Worm (Caenorhabditis elegans): ENCODE measurements around the gene nhr-61.

The nhr-61 gene

DNA sequence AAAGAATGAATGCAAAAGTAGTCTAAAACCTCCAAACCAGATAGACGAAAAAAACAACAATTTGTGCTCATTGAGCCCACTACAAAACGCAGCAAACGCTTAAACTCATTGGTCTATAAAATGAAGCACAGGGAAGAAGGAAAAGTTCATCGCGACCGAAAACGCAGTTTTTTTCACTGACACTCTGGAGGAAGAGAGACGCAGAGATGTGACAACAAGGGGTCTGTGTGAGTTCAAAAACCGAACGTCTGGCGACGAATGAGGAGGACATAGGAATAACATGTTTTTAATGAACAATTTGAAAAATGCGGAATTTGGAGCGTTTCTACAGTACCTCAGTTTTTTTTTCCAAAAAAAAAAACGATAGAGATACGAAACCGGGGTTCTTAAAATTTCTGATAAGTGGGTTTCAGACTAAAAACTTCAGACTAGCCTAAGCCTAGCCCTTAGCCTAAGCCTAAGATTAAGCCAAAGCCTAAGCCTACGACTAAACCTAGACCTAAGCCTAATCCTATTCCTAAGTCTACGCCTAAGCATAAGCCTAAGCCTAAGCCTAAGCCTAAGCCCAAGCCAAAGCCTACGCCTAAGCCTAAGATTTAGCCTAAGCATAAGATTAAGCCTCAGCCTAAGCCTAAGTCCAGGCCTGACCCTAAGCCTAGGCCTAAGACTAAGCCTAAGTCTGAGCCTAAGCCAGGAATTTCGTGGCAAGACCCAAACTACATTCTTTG, 1.1 kb upstream of the nhr-61 start:
- TF ChIP-seq egl-5 (tag; optimal IDR thresholded peaks at IDR 0.05): no peak
- no peak for TF ChIP-seq mml-1 (tag; optimal IDR thresholded peaks at IDR 0.05)
- TF ChIP-seq ceh-9 (tag; optimal IDR thresholded peaks at IDR 0.05): no peak
- no peak for TF ChIP-seq nhr-43 (tag; optimal IDR thresholded peaks at IDR 0.05; ENCODE audit: poor library complexity, severe bottlenecking)
- TF ChIP-seq pha-4 (tag; optimal IDR thresholded peaks at IDR 0.05): peak; percentile 52
- no peak for TF ChIP-seq ceh-16 (tag; optimal IDR thresholded peaks at IDR 0.05)
- TF ChIP-seq lin-15B (tag; optimal IDR thresholded peaks at IDR 0.05): no peak
- no peak for TF ChIP-seq zag-1 (tag; optimal IDR thresholded peaks at IDR 0.05)
- TF ChIP-seq mdl-1 (tag; optimal IDR thresholded peaks at IDR 0.05): no peak
- TF ChIP-seq lin-39 (tag; optimal IDR thresholded peaks at IDR 0.05): no peak
- TF ChIP-seq ceh-28 (tag; optimal IDR thresholded peaks at IDR 0.05): no peak
- no peak for TF ChIP-seq eor-1 (tag; optimal IDR thresholded peaks at IDR 0.05)
- no peak for TF ChIP-seq daf-12 (tag; optimal IDR thresholded peaks at IDR 0.05)
- no peak for TF ChIP-seq ztf-4 (tag; optimal IDR thresholded peaks at IDR 0.05)
- TF ChIP-seq snpc-4 (tag; optimal IDR thresholded peaks at IDR 0.05): peak; percentile 30
- no peak for TF ChIP-seq unc-39 (tag; optimal IDR thresholded peaks at IDR 0.05)
- no peak for TF ChIP-seq ceh-82 (tag; optimal IDR thresholded peaks at IDR 0.05)
- TF ChIP-seq R02D3.7 (tag; optimal IDR thresholded peaks at IDR 0.05): no peak
- TF ChIP-seq nhr-77 (tag; optimal IDR thresholded peaks at IDR 0.05): no peak
- TF ChIP-seq ZK546.5 (tag; optimal IDR thresholded peaks at IDR 0.05): no peak
- TF ChIP-seq nfya-1 (tag; optimal IDR thresholded peaks at IDR 0.05; ENCODE audit: insufficient read depth): no peak
- TF ChIP-seq nhr-23 (tag; optimal IDR thresholded peaks at IDR 0.05): no peak
- no peak for TF ChIP-seq sea-2 (GFP tag; optimal IDR thresholded peaks at IDR 0.05)
- TF ChIP-seq hmg-11 (tag; optimal IDR thresholded peaks at IDR 0.05): no peak
- TF ChIP-seq nhr-237 (tag; optimal IDR thresholded peaks at IDR 0.05): no peak
- TF ChIP-seq elt-2 (tag; optimal IDR thresholded peaks at IDR 0.05): no peak
- no peak for TF ChIP-seq egl-27 (tag; optimal IDR thresholded peaks at IDR 0.05)
- TF ChIP-seq fkh-2 (tag; optimal IDR thresholded peaks at IDR 0.05): no peak
- no peak for TF ChIP-seq fkh-10 (GFP tag; optimal IDR thresholded peaks at IDR 0.05)
- no peak for TF ChIP-seq fos-1 (tag; optimal IDR thresholded peaks at IDR 0.05)
- no peak for TF ChIP-seq elt-3 (tag; optimal IDR thresholded peaks at IDR 0.05)
- peak; percentile 18 for TF ChIP-seq nhr-25 (tag; optimal IDR thresholded peaks at IDR 0.05)
- no peak for TF ChIP-seq aly-2 (tag; optimal IDR thresholded peaks at IDR 0.05)
- no peak for TF ChIP-seq elt-1 (tag; optimal IDR thresholded peaks at IDR 0.05)
- peak; percentile 30 for TF ChIP-seq pqm-1 (tag; optimal IDR thresholded peaks at IDR 0.05)

DNA sequence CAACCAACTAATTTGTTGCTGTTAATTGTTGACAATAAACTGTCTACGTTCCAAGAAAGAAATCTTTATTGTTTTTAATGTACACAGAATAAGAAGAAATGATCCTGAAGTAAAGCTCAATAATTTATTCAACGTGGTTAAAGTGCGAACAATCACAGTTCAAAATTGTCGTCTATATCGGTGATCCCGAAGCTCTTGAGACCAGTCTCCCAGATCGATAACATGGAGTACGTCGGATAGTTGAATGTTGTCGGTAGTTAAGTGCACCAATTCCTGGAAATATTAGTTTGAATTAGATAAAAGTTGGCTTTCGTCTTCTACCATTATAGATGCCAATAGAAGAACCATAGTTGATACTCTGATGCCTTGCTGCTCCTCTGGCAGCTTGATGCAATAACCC, 2.3 kb downstream of the nhr-61 start:
- TF ChIP-seq pqm-1 (tag; optimal IDR thresholded peaks at IDR 0.05) (no peak), ztf-11 (tag; optimal IDR thresholded peaks at IDR 0.05) (no peak), nhr-25 (tag; optimal IDR thresholded peaks at IDR 0.05) (peak; percentile 25)

DNA sequence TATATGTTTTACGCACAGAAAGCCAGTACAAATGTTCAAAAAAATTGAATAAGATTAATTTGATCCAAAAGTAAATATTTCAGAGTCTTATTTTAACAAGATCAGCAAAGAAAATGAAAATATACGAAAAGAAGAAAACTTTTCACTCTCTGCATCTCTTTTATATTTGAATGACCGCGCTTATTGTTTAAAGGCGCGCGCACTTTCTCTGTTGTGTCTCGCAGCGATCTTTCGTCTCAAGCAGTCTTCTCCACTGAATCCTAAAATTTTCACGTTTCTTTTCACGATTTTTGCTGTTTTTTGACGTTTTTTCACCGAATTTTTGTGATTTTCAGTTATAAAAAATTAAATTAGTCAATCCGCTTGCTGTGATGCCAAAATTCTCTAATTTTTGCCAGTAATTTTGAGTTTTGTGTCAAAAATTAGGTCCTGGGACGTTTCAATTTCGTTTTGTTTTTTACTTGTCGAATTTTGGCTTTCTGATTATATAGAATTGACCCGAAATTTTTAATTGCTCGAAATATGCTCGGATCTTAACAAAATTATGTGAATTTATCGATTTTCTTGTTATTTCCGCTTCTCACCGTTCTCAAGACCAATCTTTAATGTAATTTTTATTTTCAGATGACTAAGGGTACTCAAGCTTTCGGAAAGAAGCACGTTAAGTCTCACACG, 3.3 kb downstream of the nhr-61 start, which contains the start of gene W01D2.1:
TSS of gene W01D2.1 (plus strand) at position 625 of the 675 bp plus-strand sequence.
- TF ChIP-seq R02D3.7 (tag; optimal IDR thresholded peaks at IDR 0.05) (peak; percentile 26), unc-39 (tag; optimal IDR thresholded peaks at IDR 0.05) (no peak), nhr-25 (tag; optimal IDR thresholded peaks at IDR 0.05) (peak; percentile 67), pqm-1 (tag; optimal IDR thresholded peaks at IDR 0.05) (peak; percentile 42), lin-39 (tag; optimal IDR thresholded peaks at IDR 0.05) (peak; percentile 63), mml-1 (tag; optimal IDR thresholded peaks at IDR 0.05) (no peak), tbx-2 (tag; optimal IDR thresholded peaks at IDR 0.05) (no peak), daf-12 (tag; optimal IDR thresholded peaks at IDR 0.05) (no peak), pha-4 (tag; optimal IDR thresholded peaks at IDR 0.05) (peak; percentile 80), nhr-23 (tag; optimal IDR thresholded peaks at IDR 0.05) (peak; percentile 72), egl-5 (tag; optimal IDR thresholded peaks at IDR 0.05) (peak; percentile 41), skn-1 (tag; optimal IDR thresholded peaks at IDR 0.05) (peak; percentile 50), ceh-9 (tag; optimal IDR thresholded peaks at IDR 0.05) (no peak), snpc-4 (tag; optimal IDR thresholded peaks at IDR 0.05) (peak; percentile 43), nfya-1 (tag; optimal IDR thresholded peaks at IDR 0.05; ENCODE audit: insufficient read depth) (peak; percentile 83), lin-15B (tag; optimal IDR thresholded peaks at IDR 0.05) (peak; percentile 83), hmg-11 (tag; optimal IDR thresholded peaks at IDR 0.05) (peak; percentile 40), elt-2 (tag; optimal IDR thresholded peaks at IDR 0.05) (peak; percentile 2)
